Fruit fly (Drosophila melanogaster) whole organism, embryonic: Measurements from ENCODE around the gene CG12012.

Experiments used
- Aef1 ChIP-seq: fragments of 200-800 bp; sonication (Bioruptor generic); IDR thresholded peaks from 3 replicates; pipeline ENCODE4 v1.3.6; 2022; ENCODE audit warnings: missing biosample characterization, missing genetic modification characterization
- CG10565 ChIP-seq: fragments of 200-800 bp; sonication (Bioruptor generic); optimal IDR thresholded peaks from 3 replicates; lab custom pipeline; 2016; ENCODE audit warnings: missing biosample characterization, mild to moderate bottlenecking, missing genetic modification characterization
- CG11085 ChIP-seq: fragments of 200-800 bp; sonication (Bioruptor generic); IDR thresholded peaks from 2 replicates; pipeline ENCODE4 v1.3.6; 2022; ENCODE audit warnings: missing biosample characterization, missing genetic modification characterization
- CG11560 ChIP-seq: fragments of 200-800 bp; sonication (Bioruptor generic); IDR thresholded peaks from 3 replicates; pipeline ENCODE4 v1.3.6; 2022; ENCODE audit warnings: missing biosample characterization, missing genetic modification characterization
- CG12155 ChIP-seq: fragments of 200-800 bp; sonication (Bioruptor generic); optimal IDR thresholded peaks from 3 replicates; lab custom pipeline; 2016; ENCODE audit warnings: missing biosample characterization, missing genetic modification characterization
- CG14667 ChIP-seq: fragments of 200-800 bp; sonication (Bioruptor generic); IDR thresholded peaks from 2 replicates; pipeline ENCODE4 v1.3.6; 2022; ENCODE audit warnings: missing biosample characterization, missing genetic modification characterization
- CG14860 ChIP-seq: fragments of 200-800 bp; sonication (Bioruptor generic); IDR thresholded peaks from 3 replicates; pipeline ENCODE4 v1.3.6; 2022; ENCODE audit warnings: missing biosample characterization, missing genetic modification characterization; ENCODE audit not compliant: partially characterized antibody
- CG1529 ChIP-seq: fragments of 200-800 bp; sonication (Bioruptor generic); optimal IDR thresholded peaks from 3 replicates; lab custom pipeline; 2018; ENCODE audit warnings: missing biosample characterization, missing genetic modification characterization
- CG16863 ChIP-seq: fragments of 200-800 bp; sonication (Bioruptor generic); optimal IDR thresholded peaks from 3 replicates; lab custom pipeline; 2016; ENCODE audit warnings: missing biosample characterization, missing genetic modification characterization
- CG17186 ChIP-seq: fragments of 200-800 bp; sonication (Bioruptor generic); optimal IDR thresholded peaks from 3 replicates; lab custom pipeline; 2017; ENCODE audit warnings: missing biosample characterization, missing genetic modification reagents, missing genetic modification characterization
- CG17568 ChIP-seq: fragments of 200-800 bp; sonication (Bioruptor generic); optimal IDR thresholded peaks from 2 replicates; lab custom pipeline; 2018; ENCODE audit warnings: missing biosample characterization, mild to moderate bottlenecking, missing genetic modification characterization, moderate library complexity
- CG17802 ChIP-seq: fragments of 200-800 bp; sonication (Bioruptor generic); optimal IDR thresholded peaks from 2 replicates; lab custom pipeline; 2018; ENCODE audit warnings: missing biosample characterization, mild to moderate bottlenecking, missing genetic modification characterization, moderate library complexity
- CG2202 ChIP-seq: fragments of 200-800 bp; sonication (Bioruptor generic); optimal IDR thresholded peaks from 2 replicates; lab custom pipeline; 2018; ENCODE audit warnings: missing biosample characterization, mild to moderate bottlenecking, missing genetic modification characterization
- CG34376 ChIP-seq: fragments of 200-800 bp; sonication (Bioruptor generic); optimal IDR thresholded peaks from 2 replicates; lab custom pipeline; 2018; ENCODE audit warnings: missing biosample characterization, mild to moderate bottlenecking, missing genetic modification characterization
- CG3847 ChIP-seq: fragments of 200-800 bp; sonication (Bioruptor generic); IDR thresholded peaks from 2 replicates; pipeline ENCODE4 v1.3.6; 2022; ENCODE audit warnings: missing biosample characterization, missing genetic modification characterization
- CG4424 ChIP-seq: fragments of 200-800 bp; sonication (Bioruptor generic); optimal IDR thresholded peaks from 3 replicates; lab custom pipeline; 2016; ENCODE audit warnings: missing biosample characterization, missing genetic modification characterization
- CG4617 ChIP-seq: fragments of 200-800 bp; sonication (Bioruptor generic); optimal IDR thresholded peaks from 3 replicates; lab custom pipeline; 2016; ENCODE audit warnings: missing biosample characterization, missing genetic modification characterization, borderline replicate concordance
- CG5245 ChIP-seq: fragments of 200-800 bp; sonication (Bioruptor generic); optimal IDR thresholded peaks from 3 replicates; lab custom pipeline; 2016; ENCODE audit warnings: missing biosample characterization, missing genetic modification characterization
- CG6254 ChIP-seq: fragments of 200-800 bp; sonication (Bioruptor generic); optimal IDR thresholded peaks from 3 replicates; lab custom pipeline; 2017; ENCODE audit warnings: mild to moderate bottlenecking, missing biosample characterization, missing genetic modification reagents, missing genetic modification characterization
- CG7271 ChIP-seq: fragments of 200-800 bp; sonication (Bioruptor generic); optimal IDR thresholded peaks from 2 replicates; lab custom pipeline; 2018; ENCODE audit warnings: missing biosample characterization, mild to moderate bottlenecking, missing genetic modification characterization, moderate library complexity
- D ChIP-seq, 2 experiments: fragments of 200-800 bp in 1 of 2; fragments of >200 bp in 1 of 2; sonication (Bioruptor generic) in 1 of 2; optimal IDR thresholded peaks; 2 replicates in 1 of 2; 3 replicates in 1 of 2; lab custom pipeline; 2017; ENCODE audit warnings: mild to moderate bottlenecking in 1 of 2, missing biosample characterization in 1 of 2, missing genetic modification characterization in 1 of 2, missing genetic modification reagents in 1 of 2
- Dad ChIP-seq: fragments of 200-800 bp; sonication (Bioruptor generic); optimal IDR thresholded peaks from 3 replicates; lab custom pipeline; 2016; ENCODE audit warnings: missing biosample characterization, missing genetic modification characterization
- Dref ChIP-seq: fragments of 200-800 bp; sonication (Bioruptor generic); IDR thresholded peaks from 2 replicates; pipeline ENCODE4 v1.3.6; 2022; ENCODE audit warnings: missing biosample characterization, missing genetic modification characterization
- Fer1 ChIP-seq: fragments of 200-800 bp; sonication (Bioruptor generic); optimal IDR thresholded peaks from 2 replicates; lab custom pipeline; 2017; ENCODE audit warnings: missing biosample characterization, mild to moderate bottlenecking, missing genetic modification characterization
- Meics ChIP-seq: fragments of 200-800 bp; sonication (Bioruptor generic); optimal IDR thresholded peaks from 2 replicates; lab custom pipeline; 2017; ENCODE audit warnings: missing biosample characterization, mild to moderate bottlenecking, missing genetic modification characterization
- Sox100B ChIP-seq: fragments of 200-800 bp; sonication (Bioruptor generic); optimal IDR thresholded peaks from 3 replicates; lab custom pipeline; 2018; ENCODE audit warnings: missing biosample characterization, mild to moderate bottlenecking, missing genetic modification characterization
- Sox102F ChIP-seq: fragments of 200-800 bp; sonication (Bioruptor generic); optimal IDR thresholded peaks from 2 replicates; lab custom pipeline; 2018; ENCODE audit warnings: missing biosample characterization, mild to moderate bottlenecking, missing genetic modification characterization, moderate library complexity
- Trl ChIP-seq, 3 experiments: fragments of >200 bp in 2 of 3; fragments of 200-800 bp in 1 of 3; sonication (Bioruptor generic) in 1 of 3; optimal IDR thresholded peaks; 2 replicates in 1 of 3; 3 replicates in 2 of 3; lab custom pipeline; 2016 to 2017; ENCODE audit warnings: missing biosample characterization in 1 of 3, missing genetic modification characterization in 1 of 3
- abd-A ChIP-seq: fragments of 200-800 bp; sonication (Bioruptor generic); optimal IDR thresholded peaks from 3 replicates; lab custom pipeline; 2019; ENCODE audit warnings: missing biosample characterization, mild to moderate bottlenecking, missing genetic modification characterization, moderate library complexity
- az2 ChIP-seq: fragments of 200-800 bp; sonication (Bioruptor generic); optimal IDR thresholded peaks from 3 replicates; lab custom pipeline; 2016; ENCODE audit warnings: missing biosample characterization, missing genetic modification characterization
- br ChIP-seq: fragments of >200 bp; optimal IDR thresholded peaks from 2 replicates; lab custom pipeline; 2017
- bsh ChIP-seq, 2 experiments: fragments of 200-800 bp; sonication (Bioruptor generic); optimal IDR thresholded peaks; 2 replicates each; lab custom pipeline; 2017 to 2018; ENCODE audit warnings: mild to moderate bottlenecking in 2 of 2, missing biosample characterization in 2 of 2, missing genetic modification characterization in 2 of 2, moderate library complexity in 1 of 2
- cato ChIP-seq: fragments of 200-800 bp; sonication (Bioruptor generic); optimal IDR thresholded peaks from 2 replicates; lab custom pipeline; 2016; ENCODE audit warnings: missing biosample characterization, missing genetic modification characterization, borderline replicate concordance
- crc ChIP-seq: fragments of 200-800 bp; sonication (Bioruptor generic); optimal IDR thresholded peaks from 2 replicates; lab custom pipeline; 2016; ENCODE audit warnings: missing biosample characterization, missing genetic modification characterization
- dpn ChIP-seq, 2 experiments: fragments of 200-800 bp; sonication (Bioruptor generic); optimal IDR thresholded peaks; 3 replicates each; lab custom pipeline; 2016; ENCODE audit warnings: missing biosample characterization in 2 of 2, missing genetic modification characterization in 2 of 2
- ems ChIP-seq: fragments of 200-800 bp; sonication (Bioruptor generic); optimal IDR thresholded peaks from 3 replicates; lab custom pipeline; 2016; ENCODE audit warnings: missing biosample characterization, missing genetic modification characterization
- gem ChIP-seq: fragments of 200-800 bp; sonication (Bioruptor generic); optimal IDR thresholded peaks from 2 replicates; lab custom pipeline; 2019; ENCODE audit warnings: missing biosample characterization, mild to moderate bottlenecking, missing genetic modification characterization, moderate library complexity
- grn ChIP-seq: fragments of 200-800 bp; sonication (Bioruptor generic); optimal IDR thresholded peaks from 3 replicates; lab custom pipeline; 2017; ENCODE audit warnings: missing biosample characterization, missing genetic modification characterization
- hb ChIP-seq: fragments of 200-800 bp; sonication (Bioruptor generic); IDR thresholded peaks from 3 replicates; pipeline ENCODE4 v1.3.6; 2022; ENCODE audit warnings: missing biosample characterization, missing genetic modification characterization; ENCODE audit not compliant: partially characterized antibody
- hth ChIP-seq: fragments of >200 bp; optimal IDR thresholded peaks from 2 replicates; lab custom pipeline; 2017; ENCODE audit warnings: inconsistent platforms
- ken ChIP-seq: fragments of 200-800 bp; sonication (Bioruptor generic); IDR thresholded peaks from 3 replicates; pipeline ENCODE4 v1.3.6; 2022; ENCODE audit warnings: missing biosample characterization, missing genetic modification characterization
- mirr ChIP-seq: fragments of 200-800 bp; sonication (Bioruptor generic); optimal IDR thresholded peaks from 3 replicates; lab custom pipeline; 2018; ENCODE audit warnings: missing biosample characterization, mild to moderate bottlenecking, missing genetic modification characterization
- org-1 ChIP-seq: fragments of 200-800 bp; sonication (Bioruptor generic); optimal IDR thresholded peaks from 2 replicates; lab custom pipeline; 2017; ENCODE audit warnings: missing biosample characterization, missing genetic modification characterization
- rib ChIP-seq: fragments of 200-800 bp; sonication (Bioruptor generic); IDR thresholded peaks from 2 replicates; pipeline ENCODE4 v1.3.6; 2022; ENCODE audit warnings: missing biosample characterization, missing genetic modification characterization
- run ChIP-seq: fragments of 200-800 bp; sonication (Bioruptor generic); optimal IDR thresholded peaks from 3 replicates; lab custom pipeline; 2018; ENCODE audit warnings: missing biosample characterization, mild to moderate bottlenecking, missing genetic modification characterization
- sc ChIP-seq, 3 experiments: fragments of >200 bp in 2 of 3; fragments of 200-800 bp in 1 of 3; sonication (Bioruptor generic) in 1 of 3; optimal IDR thresholded peaks; 2 replicates in 2 of 3; 3 replicates in 1 of 3; lab custom pipeline; 2017; ENCODE audit warnings: mild to moderate bottlenecking in 1 of 3, missing biosample characterization in 1 of 3, missing genetic modification characterization in 1 of 3, missing genetic modification reagents in 1 of 3
- scrt ChIP-seq: fragments of 200-800 bp; sonication (Bioruptor generic); optimal IDR thresholded peaks from 2 replicates; lab custom pipeline; 2018; ENCODE audit warnings: missing biosample characterization, mild to moderate bottlenecking, missing genetic modification characterization, moderate library complexity
- shn ChIP-seq: fragments of 200-800 bp; sonication (Bioruptor generic); optimal IDR thresholded peaks from 3 replicates; lab custom pipeline; 2016; ENCODE audit warnings: missing biosample characterization, missing genetic modification characterization
- tap ChIP-seq: fragments of 200-800 bp; optimal IDR thresholded peaks from 3 replicates; lab custom pipeline; 2019; ENCODE audit warnings: missing biosample characterization, mild to moderate bottlenecking, missing genetic modification characterization, moderate library complexity
- trh ChIP-seq: fragments of 200-800 bp; sonication (Bioruptor generic); optimal IDR thresholded peaks from 2 replicates; lab custom pipeline; 2016; ENCODE audit warnings: missing biosample characterization, missing genetic modification characterization

CG12012 gene

dm6 chr3L:3390525-3390924 is 14.0 kb downstream of the CG12012 start (continued):
- TF ChIP-seq mirr = no peak
- TF ChIP-seq crc (GFP tag; lab: Kevin White, UChicago) = no peak
- no peak for TF ChIP-seq shn
- TF ChIP-seq CG2202 (tag; lab: Kevin White, UChicago) = peak; percentile 19
- no peak for TF ChIP-seq CG4424 (GFP tag; lab: Kevin White, UChicago)
- no peak for TF ChIP-seq CG17802 (tag; lab: Kevin White, UChicago)
- TF ChIP-seq CG12155 (GFP tag; lab: Kevin White, UChicago) = no peak
- TF ChIP-seq bsh (GFP tag; optimal IDR thresholded peaks at IDR 0.05; lab: Kevin White, UChicago) = peak in 1 of 2 experiments; percentile 26
- TF ChIP-seq scrt (GFP tag; lab: Kevin White, UChicago) = no peak
- no peak for TF ChIP-seq br (lab: Kevin White, UChicago)
- TF ChIP-seq CG16863 (GFP tag; lab: Kevin White, UChicago) = no peak
- TF ChIP-seq rib = no peak
- TF ChIP-seq run = no peak
- peak; percentile 3 for TF ChIP-seq Fer1 (GFP tag; lab: Kevin White, UChicago)
- no peak for TF ChIP-seq Sox102F (GFP tag; lab: Kevin White, UChicago)
- TF ChIP-seq hth (lab: Kevin White, UChicago) = no peak
- no peak for TF ChIP-seq CG4617 (GFP tag; lab: Kevin White, UChicago)
- TF ChIP-seq Aef1 (GFP tag; lab: Robert Waterston, UW) = no peak
- 0 out of 3 replicates have a peak, but pooled peaks have one; percentile 38 for TF ChIP-seq ken (GFP tag; lab: Robert Waterston, UW)
- TF ChIP-seq ems = no peak
- TF ChIP-seq Dref (GFP tag; lab: Robert Waterston, UW) = no peak
- no peak for TF ChIP-seq dpn (GFP tag; optimal IDR thresholded peaks at IDR 0.05; lab: Kevin White, UChicago)
- TF ChIP-seq CG6254 (GFP tag; lab: Kevin White, UChicago) = no peak
- TF ChIP-seq Dad (GFP tag; lab: Kevin White, UChicago) = no peak
- no peak for TF ChIP-seq CG1529 (GFP tag; lab: Kevin White, UChicago)
- no peak for TF ChIP-seq D (optimal IDR thresholded peaks at IDR 0.05; lab: Kevin White, UChicago)
- TF ChIP-seq D (GFP tag; optimal IDR thresholded peaks at IDR 0.05; lab: Kevin White, UChicago) = no peak
- TF ChIP-seq CG17568 = no peak
- TF ChIP-seq CG10565 = no peak
- no peak for TF ChIP-seq CG7271 (tag; lab: Kevin White, UChicago)
- no peak for TF ChIP-seq CG14667
- no peak for TF ChIP-seq CG34376 (GFP tag; lab: Kevin White, UChicago)
- TF ChIP-seq CG11560 (tag; lab: Robert Waterston, UW) = no peak
- no peak for TF ChIP-seq tap (tag; lab: Kevin White, UChicago)
- no peak for TF ChIP-seq abd-A
- TF ChIP-seq Sox100B = no peak
- no peak for TF ChIP-seq CG3847 (GFP tag; lab: Robert Waterston, UW)
- no peak for TF ChIP-seq cato (GFP tag; lab: Kevin White, UChicago)
- TF ChIP-seq CG14860 = no peak
- TF ChIP-seq Meics = no peak
- no peak for TF ChIP-seq CG17186 (GFP tag; lab: Kevin White, UChicago)
- no peak for TF ChIP-seq grn (GFP tag; lab: Kevin White, UChicago)
- no peak for TF ChIP-seq az2 (GFP tag; lab: Kevin White, UChicago)
- TF ChIP-seq hb (GFP tag; lab: Robert Waterston, UW) = no peak
- TF ChIP-seq CG5245 (GFP tag; lab: Kevin White, UChicago) = no peak
- no peak for TF ChIP-seq CG11085 (GFP tag; lab: Robert Waterston, UW)
- no peak for TF ChIP-seq sc (optimal IDR thresholded peaks at IDR 0.05; lab: Kevin White, UChicago)
- TF ChIP-seq sc (GFP tag; optimal IDR thresholded peaks at IDR 0.05; lab: Kevin White, UChicago) = no peak
- TF ChIP-seq Trl (optimal IDR thresholded peaks at IDR 0.05; lab: Kevin White, UChicago) = no peak
- no peak for TF ChIP-seq Trl (GFP tag; optimal IDR thresholded peaks at IDR 0.05; lab: Kevin White, UChicago)
- TF ChIP-seq gem (tag; lab: Kevin White, UChicago) = peak; percentile 18
- no peak for TF ChIP-seq trh
- TF ChIP-seq org-1 (GFP tag; lab: Kevin White, UChicago) = peak; percentile 45
